Fruit fly (Drosophila melanogaster): ENCODE results near the gene CG9992.

- TF ChIP-seq Hr96 (GFP tag; optimal IDR thresholded peaks at IDR 0.05), result no peak
- no peak for TF ChIP-seq Crg-1 (GFP tag; optimal IDR thresholded peaks at IDR 0.05)
- no peak for TF ChIP-seq toe (GFP tag; optimal IDR thresholded peaks at IDR 0.05)
- no peak for TF ChIP-seq ovo (GFP tag; optimal IDR thresholded peaks at IDR 0.05)
- no peak for TF ChIP-seq CG1620 (GFP tag; optimal IDR thresholded peaks at IDR 0.05)
- TF ChIP-seq CG7101 (tag; optimal IDR thresholded peaks at IDR 0.05), result no peak
- no peak for TF ChIP-seq pad (GFP tag; optimal IDR thresholded peaks at IDR 0.05)
- no peak for TF ChIP-seq CG5204 (GFP tag; optimal IDR thresholded peaks at IDR 0.05)
Observed at dm6 chrX:16424296-16424695, 39.6 kb upstream of the CG9992 start.
